Fruit fly (Drosophila melanogaster) whole organism, pupa: ENCODE data around the gene CG42263.

ENCODE experiments used
- CG10348 ChIP-seq: fragments of 200-800 bp; sonication (Bioruptor generic); IDR thresholded peaks from 2 replicates; pipeline ENCODE4 v1.3.6; 2022; ENCODE audit warnings: missing biosample characterization, missing genetic modification characterization
- CG12605 ChIP-seq: fragments of 200-800 bp; sonication (Bioruptor generic); IDR thresholded peaks from 2 replicates; pipeline ENCODE4 v1.3.6; 2022; ENCODE audit warnings: missing biosample characterization, missing genetic modification characterization
- CG13204 ChIP-seq: fragments of 200-800 bp; sonication (Bioruptor generic); optimal IDR thresholded peaks from 2 replicates; lab custom pipeline; 2018; ENCODE audit warnings: missing biosample characterization, mild to moderate bottlenecking, missing genetic modification characterization, moderate library complexity
- CG14655 ChIP-seq: fragments of 200-800 bp; sonication (Bioruptor generic); optimal IDR thresholded peaks from 3 replicates; lab custom pipeline; 2017; ENCODE audit warnings: mild to moderate bottlenecking, missing biosample characterization, missing genetic modification reagents, missing genetic modification characterization
- CG15710 ChIP-seq: fragments of 200-800 bp; sonication (Bioruptor generic); optimal IDR thresholded peaks from 2 replicates; lab custom pipeline; 2018; ENCODE audit warnings: missing biosample characterization, mild to moderate bottlenecking, missing genetic modification characterization, moderate library complexity
- CG17806 ChIP-seq: fragments of 200-800 bp; sonication (Bioruptor generic); optimal IDR thresholded peaks from 2 replicates; lab custom pipeline; 2018; ENCODE audit warnings: missing biosample characterization, mild to moderate bottlenecking, missing genetic modification characterization, moderate library complexity
- CG32121 ChIP-seq: fragments of 200-800 bp; sonication (Bioruptor generic); IDR thresholded peaks from 2 replicates; pipeline ENCODE4 v1.3.6; 2022; ENCODE audit warnings: missing biosample characterization, missing genetic modification characterization
- CG34367 ChIP-seq: fragments of 200-800 bp; sonication (Bioruptor generic); optimal IDR thresholded peaks from 2 replicates; lab custom pipeline; 2018; ENCODE audit warnings: missing biosample characterization, mild to moderate bottlenecking, missing genetic modification characterization
- CG4496 ChIP-seq: fragments of 200-800 bp; sonication (Bioruptor generic); IDR thresholded peaks from 3 replicates; pipeline ENCODE4 v1.3.6; 2022; ENCODE audit warnings: missing biosample characterization, missing genetic modification characterization
- CG8159 ChIP-seq: fragments of 200-800 bp; sonication (Bioruptor generic); optimal IDR thresholded peaks from 3 replicates; lab custom pipeline; 2018; ENCODE audit warnings: missing biosample characterization, mild to moderate bottlenecking, missing genetic modification characterization, moderate library complexity
- CG9948 ChIP-seq: fragments of 200-800 bp; sonication (Bioruptor generic); optimal IDR thresholded peaks from 2 replicates; lab custom pipeline; 2018; ENCODE audit warnings: missing biosample characterization, mild to moderate bottlenecking, missing genetic modification characterization, moderate library complexity
- D1 ChIP-seq: fragments of 200-800 bp; sonication (Bioruptor generic); optimal IDR thresholded peaks from 2 replicates; lab custom pipeline; 2018; ENCODE audit warnings: missing biosample characterization, mild to moderate bottlenecking, missing genetic modification characterization, moderate library complexity
- EcR ChIP-seq: fragments of 200-800 bp; sonication (Bioruptor generic); optimal IDR thresholded peaks from 3 replicates; lab custom pipeline; 2019; ENCODE audit warnings: missing biosample characterization, missing genetic modification characterization, mild to moderate bottlenecking, moderate library complexity, missing genetic modification reagents
- Ets98B ChIP-seq: fragments of 200-800 bp; sonication (Bioruptor generic); IDR thresholded peaks from 2 replicates; pipeline ENCODE4 v1.3.6; 2022; ENCODE audit warnings: missing biosample characterization, missing genetic modification characterization
- Pif1A ChIP-seq: fragments of 200-800 bp; sonication (Bioruptor generic); optimal IDR thresholded peaks from 3 replicates; lab custom pipeline; 2016; ENCODE audit warnings: missing biosample characterization, missing genetic modification characterization
- Pif1B ChIP-seq: fragments of 200-800 bp; sonication (Bioruptor generic); optimal IDR thresholded peaks from 3 replicates; lab custom pipeline; 2016; ENCODE audit warnings: missing biosample characterization, missing genetic modification characterization
- Snoo ChIP-seq: fragments of 200-800 bp; sonication (Bioruptor generic); optimal IDR thresholded peaks from 3 replicates; lab custom pipeline; 2017; ENCODE audit warnings: missing biosample characterization, mild to moderate bottlenecking, missing genetic modification characterization, inconsistent platforms
- fd96Ca ChIP-seq: fragments of 200-800 bp; sonication (Bioruptor generic); IDR thresholded peaks from 3 replicates; pipeline ENCODE4 v1.3.6; 2022; ENCODE audit warnings: missing biosample characterization, missing genetic modification characterization
- gl ChIP-seq: fragments of 200-800 bp; sonication (Bioruptor generic); optimal IDR thresholded peaks from 2 replicates; lab custom pipeline; 2018; ENCODE audit warnings: missing biosample characterization, mild to moderate bottlenecking, missing genetic modification characterization
- rn ChIP-seq: fragments of 200-800 bp; sonication (Bioruptor generic); IDR thresholded peaks from 2 replicates; pipeline ENCODE4 v1.3.6; 2022; ENCODE audit warnings: missing biosample characterization, missing genetic modification characterization

CG42263 gene

dm6 chr3L:19954426-19954825 is 1.2 kb downstream of the CG42263 start, which contains the start of gene CG42654:
TSS of gene CG42654 (minus strand) at chr3L:19954526.
- TF ChIP-seq CG9948 (tag; lab: Kevin White, UChicago) (no peak), fd96Ca (GFP tag; lab: Robert Waterston, UW) (no peak), D1 (no peak)

dm6 chr3L:19953612-19954011 is 2.0 kb downstream of the CG42263 start, which contains the start of gene CG42655:
TSS of gene CG42655 (minus strand) at chr3L:19953712.
- TF ChIP-seq fd96Ca (GFP tag; lab: Robert Waterston, UW) (no peak), EcR (GFP tag; lab: Kevin White, UChicago) (no peak), Pif1B (GFP tag; lab: Kevin White, UChicago) (no peak), CG12605 (GFP tag; lab: Robert Waterston, UW) (no peak), CG8159 (no peak), Ets98B (no peak), CG15710 (tag; lab: Kevin White, UChicago) (no peak), D1 (no peak), CG10348 (no peak), gl (tag; lab: Kevin White, UChicago) (no peak)

- TF ChIP-seq EcR (GFP tag; lab: Kevin White, UChicago) (no peak), CG8159 (no peak), CG9948 (tag; lab: Kevin White, UChicago) (no peak), fd96Ca (GFP tag; lab: Robert Waterston, UW) (no peak), Snoo (tag; lab: Kevin White, UChicago) (no peak), Ets98B (no peak), CG13204 (no peak), CG10348 (no peak), Pif1A (no peak), CG14655 (GFP tag; lab: Kevin White, UChicago) (no peak), CG17806 (no peak), rn (GFP tag; lab: Robert Waterston, UW) (no peak), gl (tag; lab: Kevin White, UChicago) (no peak), CG12605 (GFP tag; lab: Robert Waterston, UW) (no peak), CG34367 (tag; lab: Kevin White, UChicago) (no peak), CG4496 (no peak), CG32121 (GFP tag; lab: Robert Waterston, UW) (no peak)
Measured at dm6 chr3L:19952690-19953089, 2.9 kb downstream of the CG42263 start, which contains the start of gene CG33710. TSS of gene CG33710 (minus strand) at chr3L:19952790.

- TF ChIP-seq CG12605 (GFP tag; lab: Robert Waterston, UW) = no peak
- no peak for TF ChIP-seq CG34367 (tag; lab: Kevin White, UChicago)
- no peak for TF ChIP-seq CG14655 (GFP tag; lab: Kevin White, UChicago)
- TF ChIP-seq gl (tag; lab: Kevin White, UChicago) = no peak
- TF ChIP-seq CG32121 (GFP tag; lab: Robert Waterston, UW) = no peak
- TF ChIP-seq, all 21 proteins: peak for 0
Measured at dm6 chr3L:19951868-19952267, 3.7 kb downstream of the CG42263 start, which contains the start of gene CG34258. TSS of gene CG34258 (minus strand) at chr3L:19951968.

dm6 chr3L:19951035-19951434 is 4.6 kb downstream of the CG42263 start, which contains the start of gene CG32219:
TSS of gene CG32219 (minus strand) at chr3L:19951135.
- TF ChIP-seq CG13204 = no peak
- TF ChIP-seq CG15710 (tag; lab: Kevin White, UChicago) = no peak
- no peak for TF ChIP-seq CG12605 (GFP tag; lab: Robert Waterston, UW)
- no peak for TF ChIP-seq Snoo (tag; lab: Kevin White, UChicago)
- TF ChIP-seq, all 21 proteins: peak for 0

dm6 chr3L:19945469-19945868 is 10.1 kb downstream of the CG42263 start:
- TF ChIP-seq Ets98B = no peak
- TF ChIP-seq EcR (GFP tag; lab: Kevin White, UChicago) = no peak
- TF ChIP-seq D1 = no peak
- no peak for TF ChIP-seq CG13204
- no peak for TF ChIP-seq CG12605 (GFP tag; lab: Robert Waterston, UW)
- no peak for TF ChIP-seq gl (tag; lab: Kevin White, UChicago)

- no peak for TF ChIP-seq CG10348
- no peak for TF ChIP-seq CG17806
- no peak for TF ChIP-seq CG12605 (GFP tag; lab: Robert Waterston, UW)
- no peak for TF ChIP-seq EcR (GFP tag; lab: Kevin White, UChicago)
- TF ChIP-seq D1 = no peak
- TF ChIP-seq Snoo (tag; lab: Kevin White, UChicago) = no peak
- TF ChIP-seq fd96Ca (GFP tag; lab: Robert Waterston, UW) = no peak
- TF ChIP-seq Ets98B = no peak
- no peak for TF ChIP-seq CG9948 (tag; lab: Kevin White, UChicago)
- TF ChIP-seq rn (GFP tag; lab: Robert Waterston, UW) = no peak
- TF ChIP-seq, all 21 proteins: peak for 0
Measured at dm6 chr3L:19941162-19941561, 14.4 kb downstream of the CG42263 start.

dm6 chr3L:19940349-19940748 is 15.2 kb downstream of the CG42263 start:
- TF ChIP-seq CG13204 (no peak), CG15710 (tag; lab: Kevin White, UChicago) (no peak), Ets98B (no peak), D1 (no peak), CG34367 (tag; lab: Kevin White, UChicago) (no peak), Pif1B (GFP tag; lab: Kevin White, UChicago) (no peak)
- TF ChIP-seq, all 21 proteins: peak for 0
